Worm (Caenorhabditis elegans) whole organism, L2 larva: ENCODE results near the gene srw-95.

Source experiments
- C34F6.9 ChIP-seq: fragments of 150-350 bp; optimal IDR thresholded peaks from 2 replicates; lab custom pipeline; 2014; ENCODE audit warnings: missing biosample characterization, missing genetic modification characterization
- R02D3.7 ChIP-seq: fragments of 150-350 bp; optimal IDR thresholded peaks from 2 replicates; lab custom pipeline; 2014; ENCODE audit warnings: missing biosample characterization, missing genetic modification characterization
- Y55F3AM.14 ChIP-seq: fragments of 200-800 bp; sonication (Bioruptor generic); optimal IDR thresholded peaks from 2 replicates; lab custom pipeline; 2018; ENCODE audit warnings: mild to moderate bottlenecking, missing genetic modification characterization, missing compliant biosample characterization
- ZK546.5 ChIP-seq: sonication (generic microtip); optimal IDR thresholded peaks from 2 replicates; lab custom pipeline; 2017; ENCODE audit warnings: missing biosample characterization, missing genetic modification characterization
- aly-2 ChIP-seq: fragments of 150-350 bp; optimal IDR thresholded peaks from 2 replicates; lab custom pipeline; 2014; ENCODE audit warnings: missing biosample characterization, missing genetic modification characterization
- ama-1 ChIP-seq: fragments of 150-350 bp; optimal IDR thresholded peaks from 2 replicates; lab custom pipeline; 2018; ENCODE audit warnings: inconsistent platforms
- blmp-1 ChIP-seq: sonication (generic microtip); optimal IDR thresholded peaks from 2 replicates; lab custom pipeline; 2017; ENCODE audit warnings: missing genetic modification characterization, mild to moderate bottlenecking, missing compliant biosample characterization, antibody characterized with exemption, moderate library complexity; ENCODE audit not compliant: insufficient read depth
- crh-2 ChIP-seq: sonication (generic microtip); optimal IDR thresholded peaks from 2 replicates; lab custom pipeline; 2017; ENCODE audit warnings: missing biosample characterization, missing genetic modification characterization
- dmd-4 ChIP-seq: sonication (generic microtip); optimal IDR thresholded peaks from 2 replicates; lab custom pipeline; 2017; ENCODE audit warnings: missing biosample characterization, missing genetic modification characterization
- elt-1 ChIP-seq: fragments of 150-350 bp; optimal IDR thresholded peaks from 2 replicates; lab custom pipeline; 2014; ENCODE audit warnings: missing biosample characterization, missing genetic modification characterization
- elt-3 ChIP-seq: sonication (generic microtip); optimal IDR thresholded peaks from 2 replicates; lab custom pipeline; 2017; ENCODE audit warnings: missing biosample characterization, missing genetic modification characterization
- fos-1 ChIP-seq: fragments of 150-350 bp; optimal IDR thresholded peaks from 2 replicates; lab custom pipeline; 2014; ENCODE audit warnings: missing biosample characterization, missing genetic modification characterization
- gmeb-1 ChIP-seq: fragments of 150-350 bp; optimal IDR thresholded peaks from 2 replicates; lab custom pipeline; 2014; ENCODE audit warnings: missing biosample characterization, missing genetic modification characterization
- lin-11 ChIP-seq: fragments of 150-350 bp; sonication (generic microtip); optimal IDR thresholded peaks from 2 replicates; lab custom pipeline; 2014; ENCODE audit warnings: missing biosample characterization, missing genetic modification characterization, inconsistent platforms, mixed read lengths
- lin-13 ChIP-seq: fragments of 150-350 bp; optimal IDR thresholded peaks from 2 replicates; lab custom pipeline; 2014; ENCODE audit warnings: missing biosample characterization, missing genetic modification reagents, missing genetic modification characterization
- lsy-2 ChIP-seq, 2 experiments: fragments of 150-350 bp in 1 of 2; sonication (generic microtip) in 1 of 2; optimal IDR thresholded peaks; 2 replicates each; lab custom pipeline; 2014 to 2017; ENCODE audit warnings: missing biosample characterization in 2 of 2, missing genetic modification characterization in 2 of 2
- mbf-1 ChIP-seq: sonication (generic microtip); optimal IDR thresholded peaks from 2 replicates; lab custom pipeline; 2017; ENCODE audit warnings: missing biosample characterization, missing genetic modification characterization
- mdl-1 ChIP-seq, 2 experiments: fragments of 150-350 bp in 1 of 2; sonication (generic microtip) in 1 of 2; optimal IDR thresholded peaks; 2 replicates each; lab custom pipeline; 2017; ENCODE audit warnings: missing biosample characterization in 2 of 2, missing genetic modification characterization in 2 of 2
- nhr-10 ChIP-seq: sonication (generic microtip); optimal IDR thresholded peaks from 2 replicates; lab custom pipeline; 2017; ENCODE audit warnings: missing biosample characterization, missing genetic modification characterization
- nhr-12 ChIP-seq: fragments of 150-350 bp; optimal IDR thresholded peaks from 2 replicates; lab custom pipeline; 2014; ENCODE audit warnings: missing biosample characterization, missing genetic modification characterization
- nhr-23 ChIP-seq: fragments of 150-350 bp; optimal IDR thresholded peaks from 2 replicates; lab custom pipeline; 2014; ENCODE audit warnings: missing biosample characterization, missing genetic modification reagents, missing genetic modification characterization
- nhr-237 ChIP-seq: fragments of 150-350 bp; optimal IDR thresholded peaks from 2 replicates; lab custom pipeline; 2014; ENCODE audit warnings: missing biosample characterization, missing genetic modification characterization
- nhr-25 ChIP-seq: fragments of 150-350 bp; sonication (generic microtip); optimal IDR thresholded peaks from 3 replicates; lab custom pipeline; 2014; ENCODE audit warnings: missing biosample characterization, missing genetic modification characterization
- nhr-6 ChIP-seq: fragments of 150-350 bp; optimal IDR thresholded peaks from 2 replicates; lab custom pipeline; 2014; ENCODE audit warnings: missing biosample characterization, missing genetic modification characterization
- nhr-77 ChIP-seq: fragments of 150-350 bp; optimal IDR thresholded peaks from 2 replicates; lab custom pipeline; 2014; ENCODE audit warnings: missing biosample characterization, missing genetic modification characterization
- peb-1 ChIP-seq: fragments of 150-350 bp; optimal IDR thresholded peaks from 2 replicates; lab custom pipeline; 2014; ENCODE audit warnings: missing biosample characterization, missing genetic modification characterization
- sem-4 ChIP-seq: fragments of 150-350 bp; optimal IDR thresholded peaks from 2 replicates; lab custom pipeline; 2014; ENCODE audit warnings: missing biosample characterization, missing genetic modification reagents, missing genetic modification characterization
- skn-1 ChIP-seq: sonication (generic microtip); optimal IDR thresholded peaks from 2 replicates; lab custom pipeline; 2017; ENCODE audit warnings: missing biosample characterization, missing genetic modification characterization
- sma-3 ChIP-seq: sonication (generic microtip); optimal IDR thresholded peaks from 2 replicates; lab custom pipeline; 2016; ENCODE audit warnings: missing genetic modification reagents, missing genetic modification characterization, missing compliant biosample characterization
- sma-9 ChIP-seq, 2 experiments: fragments of 150-350 bp in 1 of 2; sonication (generic microtip) in 1 of 2; optimal IDR thresholded peaks; 2 replicates each; lab custom pipeline; 2014 to 2016; ENCODE audit warnings: missing genetic modification characterization in 2 of 2, mild to moderate bottlenecking in 1 of 2, missing biosample characterization in 1 of 2, missing compliant biosample characterization in 1 of 2, missing genetic modification reagents in 1 of 2, moderate library complexity in 1 of 2
- snpc-4 ChIP-seq: fragments of 150-350 bp; optimal IDR thresholded peaks from 2 replicates; lab custom pipeline; 2014; ENCODE audit warnings: missing biosample characterization, missing genetic modification characterization
- unc-39 ChIP-seq: fragments of 150-350 bp; optimal IDR thresholded peaks from 2 replicates; lab custom pipeline; 2014; ENCODE audit warnings: missing biosample characterization, missing genetic modification characterization
- zag-1 ChIP-seq: fragments of 150-350 bp; optimal IDR thresholded peaks from 2 replicates; lab custom pipeline; 2014; ENCODE audit warnings: missing biosample characterization, missing genetic modification characterization
- ztf-1 ChIP-seq: fragments of 200-800 bp; sonication (Bioruptor generic); conservative IDR thresholded peaks from 2 replicates; pipeline ENCODE4 v1.3.6; 2022; ENCODE audit warnings: missing genetic modification characterization, missing compliant biosample characterization
- ztf-11 ChIP-seq: sonication (generic microtip); optimal IDR thresholded peaks from 2 replicates; lab custom pipeline; 2017; ENCODE audit warnings: missing biosample characterization, missing genetic modification characterization
- ztf-4 ChIP-seq: fragments of 150-350 bp; optimal IDR thresholded peaks from 2 replicates; lab custom pipeline; 2014; ENCODE audit warnings: missing biosample characterization, missing genetic modification characterization

Gene srw-95

ce11 chrIV:4811863-4812262, at the start of gene srw-95:
Gene srw-95, plus strand, starts transcription at chrIV:4812075.
- TF ChIP-seq ZK546.5 (tag; lab: Kevin White, UChicago) (no peak), mdl-1 (tag; optimal IDR thresholded peaks at IDR 0.05; lab: Kevin White, UChicago) (no peak), unc-39 (tag; lab: Kevin White, UChicago) (no peak), elt-1 (no peak), mbf-1 (tag; lab: Kevin White, UChicago) (no peak), elt-3 (tag; lab: Kevin White, UChicago) (no peak), peb-1 (tag; lab: Kevin White, UChicago) (no peak), snpc-4 (no peak), C34F6.9 (tag; lab: Kevin White, UChicago) (no peak), aly-2 (tag; lab: Kevin White, UChicago) (no peak), Y55F3AM.14 (no peak)

- peak in 1 of 2 experiments; percentile 52 for TF ChIP-seq lsy-2 (tag; optimal IDR thresholded peaks at IDR 0.05; lab: Kevin White, UChicago)
These were observed 48.8 kb upstream of the srw-95 start for ce11 chrIV:4762990-4763545.

- TF ChIP-seq lin-11 (tag; lab: Kevin White, UChicago) (no peak), ztf-4 (tag; lab: Kevin White, UChicago) (no peak), zag-1 (tag; lab: Kevin White, UChicago) (no peak), unc-39 (tag; lab: Kevin White, UChicago) (no peak), ztf-1 (no peak), nhr-237 (no peak), mdl-1 (tag; optimal IDR thresholded peaks at IDR 0.05; lab: Kevin White, UChicago) (no peak)
These were observed 48.0 kb upstream of the srw-95 start, which contains the start of gene Y17G9B.2 for ce11 chrIV:4763844-4764243. Gene Y17G9B.2, plus strand, starts transcription at chrIV:4764144.

ce11 chrIV:4764422-4764821, 47.5 kb upstream of the srw-95 start, which contains the start of gene npp-26:
Gene npp-26, plus strand, starts transcription at chrIV:4764722.
- TF ChIP-seq ama-1 (lab: Kevin White, UChicago) (no peak), mbf-1 (tag; lab: Kevin White, UChicago) (no peak), elt-1 (no peak), sma-3 (GFP tag; lab: Kevin White, UChicago) (no peak), nhr-25 (tag; lab: Kevin White, UChicago) (no peak), dmd-4 (no peak), sem-4 (tag; lab: Kevin White, UChicago) (no peak), zag-1 (tag; lab: Kevin White, UChicago) (no peak)

- TF ChIP-seq fos-1 (tag; lab: Kevin White, UChicago) (peak; percentile 29), nhr-77 (tag; lab: Kevin White, UChicago) (no peak), dmd-4 (no peak)
These were observed 40.1 kb upstream of the srw-95 start, which contains the start of gene R11E3.2 for ce11 chrIV:4771792-4772191. Gene R11E3.2, plus strand, starts transcription at chrIV:4772092.

- no peak for TF ChIP-seq elt-3 (tag; lab: Kevin White, UChicago)
- TF ChIP-seq, all 48 proteins: peak for 0
These were observed 35.9 kb upstream of the srw-95 start, which contains the start of gene R11E3.19 for ce11 chrIV:4776001-4776400. Gene R11E3.19, minus strand, starts transcription at chrIV:4776101.

ce11 chrIV:4776501-4776900, 35.4 kb upstream of the srw-95 start:
- TF ChIP-seq ztf-11 (tag; lab: Kevin White, UChicago) = no peak
- TF ChIP-seq skn-1 (tag; lab: Kevin White, UChicago) = no peak
- TF ChIP-seq lin-13 (GFP tag; lab: Kevin White, UChicago) = no peak
- TF ChIP-seq aly-2 (tag; lab: Kevin White, UChicago) = no peak
- TF ChIP-seq R02D3.7 (tag; lab: Kevin White, UChicago) = no peak

ce11 chrIV:4780129-4780528, 31.7 kb upstream of the srw-95 start, which contains the start of gene set-15:
Gene set-15, minus strand, starts transcription at chrIV:4780229.
- TF ChIP-seq Y55F3AM.14 = no peak
- TF ChIP-seq nhr-237 = no peak
- TF ChIP-seq nhr-6 (tag; lab: Kevin White, UChicago) = no peak
- TF ChIP-seq gmeb-1 = no peak
- no peak for TF ChIP-seq crh-2
- TF ChIP-seq lin-13 (GFP tag; lab: Kevin White, UChicago) = no peak
- TF ChIP-seq zag-1 (tag; lab: Kevin White, UChicago) = no peak
- no peak for TF ChIP-seq nhr-77 (tag; lab: Kevin White, UChicago)
- no peak for TF ChIP-seq nhr-10 (tag; lab: Kevin White, UChicago)
- no peak for TF ChIP-seq peb-1 (tag; lab: Kevin White, UChicago)
- no peak for TF ChIP-seq mdl-1 (tag; optimal IDR thresholded peaks at IDR 0.05; lab: Kevin White, UChicago)
- no peak for TF ChIP-seq ztf-1
- no peak for TF ChIP-seq sma-9 (GFP tag; optimal IDR thresholded peaks at IDR 0.05; lab: Kevin White, UChicago)
- no peak for TF ChIP-seq sma-9 (tag; optimal IDR thresholded peaks at IDR 0.05; lab: Kevin White, UChicago)
- no peak for TF ChIP-seq blmp-1 (tag; lab: Kevin White, UChicago)
- no peak for TF ChIP-seq C34F6.9 (tag; lab: Kevin White, UChicago)
- no peak for TF ChIP-seq nhr-12 (tag; lab: Kevin White, UChicago)
- no peak for TF ChIP-seq skn-1 (tag; lab: Kevin White, UChicago)
- TF ChIP-seq nhr-23 = no peak
- no peak for TF ChIP-seq ZK546.5 (tag; lab: Kevin White, UChicago)
- TF ChIP-seq sma-3 (GFP tag; lab: Kevin White, UChicago) = no peak
